Fruit fly (Drosophila melanogaster) whole organism, embryonic: Measurements from ENCODE around the gene CG31275.

Experiments used
- cad ChIP-seq: fragments of >200 bp; optimal IDR thresholded peaks from 2 replicates; lab custom pipeline; 2017; ENCODE audit warnings: missing biosample characterization, missing genetic modification characterization
- ewg ChIP-seq: fragments of 200-800 bp; sonication (Bioruptor generic); optimal IDR thresholded peaks from 3 replicates; lab custom pipeline; 2017; ENCODE audit warnings: mild to moderate bottlenecking, missing biosample characterization, missing genetic modification reagents, missing genetic modification characterization
- fd96Cb ChIP-seq: fragments of 200-800 bp; sonication (Bioruptor generic); optimal IDR thresholded peaks from 2 replicates; lab custom pipeline; 2018; ENCODE audit warnings: missing biosample characterization, mild to moderate bottlenecking, missing genetic modification characterization, moderate library complexity
- psq ChIP-seq: fragments of 200-800 bp; sonication (Bioruptor generic); optimal IDR thresholded peaks from 2 replicates; lab custom pipeline; 2017; ENCODE audit warnings: missing biosample characterization, missing genetic modification characterization

DNA sequence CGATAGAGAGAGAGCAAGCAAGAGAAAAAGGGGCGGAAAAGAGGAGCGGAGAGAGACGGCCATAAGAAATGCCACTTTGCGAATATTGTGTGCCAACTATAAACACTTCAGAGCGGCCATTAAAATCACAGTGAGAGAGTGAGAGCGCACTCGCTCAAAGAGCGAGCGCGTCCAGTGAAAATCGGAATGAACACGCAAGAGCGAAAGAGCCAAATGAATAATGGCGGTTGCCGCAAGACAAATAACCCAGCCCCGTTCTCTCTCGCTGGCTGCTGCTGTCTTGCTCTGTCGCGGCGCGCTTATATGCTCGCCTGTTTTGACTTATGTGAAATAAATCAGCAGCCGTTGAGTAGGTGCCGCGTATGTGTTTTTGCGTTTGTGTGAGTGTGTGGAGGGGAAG lies 48.3 kb downstream of the CG31275 start:
- TF ChIP-seq ewg (GFP tag; lab: Kevin White, UChicago) (peak; percentile 66), cad (GFP tag; lab: Kevin White, UChicago) (peak; percentile 74), psq (GFP tag; lab: Kevin White, UChicago) (no peak), fd96Cb (tag; lab: Kevin White, UChicago) (no peak)
